Fruit fly (Drosophila melanogaster): ENCODE results near the gene CG31975.

- TF ChIP-seq CG8478 (optimal IDR thresholded peaks at IDR 0.05): no peak
- no peak for TF ChIP-seq psq (optimal IDR thresholded peaks at IDR 0.05)
- no peak for TF ChIP-seq usp (GFP tag; optimal IDR thresholded peaks at IDR 0.05)
- no peak for TF ChIP-seq pan (optimal IDR thresholded peaks at IDR 0.05)
- TF ChIP-seq Dll (optimal IDR thresholded peaks at IDR 0.05): no peak
- TF ChIP-seq EcR (GFP tag; optimal IDR thresholded peaks at IDR 0.05): no peak
Observed at dm6 chr2L:125364-126252, 15.2 kb downstream of the CG31975 start.
